Worm (Caenorhabditis elegans) whole organism, L4 larva: Measurements from ENCODE around the gene W10G11.3.

Experiments
- F26F4.8 ChIP-seq: fragments of 200-800 bp; sonication (Bioruptor generic); conservative IDR thresholded peaks from 2 replicates; pipeline ENCODE4 v1.3.6; 2022; ENCODE audit warnings: missing genetic modification characterization, missing compliant biosample characterization
- F44E2.7 ChIP-seq: fragments of 200-800 bp; sonication (Bioruptor generic); IDR thresholded peaks from 2 replicates; pipeline ENCODE4 v2.1.2; 2022; ENCODE audit warnings: missing genetic modification characterization, missing compliant biosample characterization
- R02D3.7 ChIP-seq: fragments of 150-350 bp; sonication (generic microtip); optimal IDR thresholded peaks from 3 replicates; lab custom pipeline; 2014; ENCODE audit warnings: missing biosample characterization, missing genetic modification characterization
- Y105C5A.15 ChIP-seq: fragments of 200-800 bp; sonication (Bioruptor generic); IDR thresholded peaks from 2 replicates; pipeline ENCODE4 v1.3.6; 2022; ENCODE audit warnings: missing genetic modification characterization, missing compliant biosample characterization
- Y48G9A.11 ChIP-seq: fragments of 200-800 bp; sonication (Bioruptor generic); IDR thresholded peaks from 2 replicates; pipeline ENCODE4 v1.3.6; 2022; ENCODE audit warnings: missing genetic modification reagents, missing genetic modification characterization, missing compliant biosample characterization
- Y5F2A.4 ChIP-seq: fragments of 200-800 bp; sonication (Bioruptor generic); optimal IDR thresholded peaks from 2 replicates; lab custom pipeline; 2018; ENCODE audit warnings: mild to moderate bottlenecking, missing genetic modification characterization, missing compliant biosample characterization
- Y75B8A.6 ChIP-seq: fragments of 200-800 bp; sonication (Bioruptor generic); IDR thresholded peaks from 2 replicates; pipeline ENCODE4 v1.3.6; 2022; ENCODE audit warnings: missing genetic modification reagents, missing genetic modification characterization, missing compliant biosample characterization
- ZK546.5 ChIP-seq, 2 experiments: sonication (generic microtip); optimal IDR thresholded peaks; 2 replicates each; lab custom pipeline; 2017; ENCODE audit warnings: missing biosample characterization in 2 of 2, missing genetic modification characterization in 2 of 2
- attf-4 ChIP-seq: sonication (generic microtip); optimal IDR thresholded peaks from 3 replicates; lab custom pipeline; 2017; ENCODE audit warnings: missing biosample characterization, missing genetic modification characterization
- ceh-20 ChIP-seq: fragments of 200-800 bp; sonication (Bioruptor generic); IDR thresholded peaks from 2 replicates; pipeline ENCODE4 v1.3.6; 2022; ENCODE audit warnings: missing genetic modification reagents, missing genetic modification characterization, missing compliant biosample characterization
- ceh-32 ChIP-seq: sonication (generic microtip); optimal IDR thresholded peaks from 2 replicates; lab custom pipeline; 2016; ENCODE audit warnings: mild to moderate bottlenecking, missing genetic modification characterization, missing compliant biosample characterization; ENCODE audit not compliant: poor library complexity
- ceh-44 ChIP-seq: fragments of 200-800 bp; sonication (Bioruptor generic); IDR thresholded peaks from 2 replicates; pipeline ENCODE4 v1.3.6; 2022; ENCODE audit warnings: missing genetic modification reagents, missing genetic modification characterization, missing compliant biosample characterization
- cey-2 ChIP-seq: sonication (generic microtip); optimal IDR thresholded peaks from 3 replicates; lab custom pipeline; 2017; ENCODE audit warnings: missing genetic modification characterization, mild to moderate bottlenecking, missing compliant biosample characterization, antibody characterized with exemption, borderline replicate concordance; ENCODE audit not compliant: insufficient read depth
- daf-19 ChIP-seq: fragments of 200-800 bp; sonication (Bioruptor generic); conservative IDR thresholded peaks from 2 replicates; pipeline ENCODE4 v1.3.6; 2022; ENCODE audit warnings: missing genetic modification characterization, missing compliant biosample characterization
- daf-8 ChIP-seq: fragments of 200-800 bp; sonication (Bioruptor generic); IDR thresholded peaks from 2 replicates; pipeline ENCODE4 v1.3.6; 2022; ENCODE audit warnings: missing genetic modification characterization, missing compliant biosample characterization
- dmd-6 ChIP-seq: fragments of 200-800 bp; sonication (Bioruptor generic); IDR thresholded peaks from 2 replicates; pipeline ENCODE4 v1.3.6; 2022; ENCODE audit warnings: missing genetic modification reagents, missing genetic modification characterization, missing compliant biosample characterization
- dve-1 ChIP-seq: sonication (generic microtip); optimal IDR thresholded peaks from 2 replicates; lab custom pipeline; 2017; ENCODE audit warnings: antibody characterized with exemption, mild to moderate bottlenecking, missing genetic modification characterization, missing compliant biosample characterization; ENCODE audit not compliant: insufficient read depth
- egl-27 ChIP-seq: sonication (generic microtip); optimal IDR thresholded peaks from 3 replicates; lab custom pipeline; 2017; ENCODE audit warnings: missing biosample characterization, missing genetic modification reagents, missing genetic modification characterization
- fkh-10 ChIP-seq: fragments of 150-350 bp; optimal IDR thresholded peaks from 2 replicates; lab custom pipeline; 2014; ENCODE audit warnings: missing biosample characterization, missing genetic modification reagents, missing genetic modification characterization
- hlh-11 ChIP-seq: fragments of 200-800 bp; sonication (Bioruptor generic); optimal IDR thresholded peaks from 2 replicates; lab custom pipeline; 2018; ENCODE audit warnings: mild to moderate bottlenecking, missing genetic modification characterization, missing compliant biosample characterization
- hlh-30 ChIP-seq: sonication (generic microtip); optimal IDR thresholded peaks from 2 replicates; lab custom pipeline; 2017; ENCODE audit warnings: antibody characterized with exemption, mild to moderate bottlenecking, missing genetic modification characterization, missing compliant biosample characterization; ENCODE audit not compliant: insufficient read depth
- lim-7 ChIP-seq: fragments of 200-800 bp; sonication (Bioruptor generic); IDR thresholded peaks from 2 replicates; pipeline ENCODE4 v1.3.6; 2022; ENCODE audit warnings: missing genetic modification characterization, missing compliant biosample characterization
- lin-29 ChIP-seq: fragments of 200-800 bp; sonication (Bioruptor generic); IDR thresholded peaks from 2 replicates; pipeline ENCODE4 v1.3.6; 2022; ENCODE audit warnings: missing genetic modification reagents, missing genetic modification characterization, missing compliant biosample characterization
- lin-39 ChIP-seq: fragments of 150-350 bp; optimal IDR thresholded peaks from 2 replicates; lab custom pipeline; 2014; ENCODE audit warnings: missing biosample characterization, missing genetic modification reagents, missing genetic modification characterization
- lir-3 ChIP-seq: sonication (generic microtip); optimal IDR thresholded peaks from 2 replicates; lab custom pipeline; 2016; ENCODE audit warnings: mild to moderate bottlenecking, missing genetic modification characterization, missing compliant biosample characterization
- madf-9 ChIP-seq: fragments of 200-800 bp; sonication (Bioruptor generic); conservative IDR thresholded peaks from 2 replicates; pipeline ENCODE4 v1.3.6; 2022; ENCODE audit warnings: missing genetic modification reagents, missing genetic modification characterization, missing compliant biosample characterization
- mdt-29 ChIP-seq: fragments of 200-800 bp; sonication (Bioruptor generic); IDR thresholded peaks from 2 replicates; pipeline ENCODE4 v1.3.6; 2022; ENCODE audit warnings: missing genetic modification reagents, missing genetic modification characterization, missing compliant biosample characterization
- mep-1 ChIP-seq: fragments of 150-350 bp; sonication (generic microtip); optimal IDR thresholded peaks from 3 replicates; lab custom pipeline; 2014; ENCODE audit warnings: missing biosample characterization, missing genetic modification characterization
- nhr-10 ChIP-seq: fragments of 150-350 bp; optimal IDR thresholded peaks from 2 replicates; lab custom pipeline; 2014; ENCODE audit warnings: missing biosample characterization, missing genetic modification characterization
- nhr-102 ChIP-seq: sonication (generic microtip); optimal IDR thresholded peaks from 2 replicates; lab custom pipeline; 2016; ENCODE audit warnings: mild to moderate bottlenecking, missing genetic modification characterization, moderate library complexity, missing compliant biosample characterization
- nhr-111 ChIP-seq: fragments of 200-800 bp; sonication (Bioruptor generic); optimal IDR thresholded peaks from 2 replicates; lab custom pipeline; 2018; ENCODE audit warnings: mild to moderate bottlenecking, missing genetic modification characterization, missing compliant biosample characterization
- nhr-25 ChIP-seq: sonication (generic microtip); optimal IDR thresholded peaks from 2 replicates; lab custom pipeline; 2017; ENCODE audit warnings: missing genetic modification characterization, mild to moderate bottlenecking, missing compliant biosample characterization, antibody characterized with exemption, moderate library complexity, borderline replicate concordance; ENCODE audit not compliant: insufficient read depth
- nhr-28 ChIP-seq: fragments of 150-350 bp; optimal IDR thresholded peaks from 2 replicates; lab custom pipeline; 2014; ENCODE audit warnings: missing biosample characterization, missing genetic modification characterization
- nhr-42 ChIP-seq: fragments of 200-800 bp; sonication (Bioruptor generic); IDR thresholded peaks from 2 replicates; pipeline ENCODE4 v1.3.6; 2022; ENCODE audit warnings: missing genetic modification characterization, missing compliant biosample characterization
- nhr-48 ChIP-seq: sonication (generic microtip); optimal IDR thresholded peaks from 2 replicates; lab custom pipeline; 2016; ENCODE audit warnings: mild to moderate bottlenecking, missing genetic modification characterization, missing compliant biosample characterization
- sdz-12 ChIP-seq: fragments of 200-800 bp; sonication (Bioruptor generic); optimal IDR thresholded peaks from 2 replicates; lab custom pipeline; 2018; ENCODE audit warnings: mild to moderate bottlenecking, missing genetic modification characterization, missing compliant biosample characterization
- set-16 ChIP-seq: fragments of 200-800 bp; sonication (Bioruptor generic); IDR thresholded peaks from 2 replicates; pipeline ENCODE4 v1.3.6; 2022; ENCODE audit warnings: missing genetic modification reagents, missing genetic modification characterization, missing compliant biosample characterization
- skn-1 ChIP-seq: fragments of 150-350 bp; optimal IDR thresholded peaks from 2 replicates; lab custom pipeline; 2014; ENCODE audit warnings: missing biosample characterization, missing genetic modification characterization
- snpc-1.2 ChIP-seq: fragments of 200-800 bp; sonication (Bioruptor generic); IDR thresholded peaks from 2 replicates; pipeline ENCODE4 v1.3.6; 2022; ENCODE audit warnings: missing genetic modification reagents, missing genetic modification characterization, missing compliant biosample characterization
- snpc-4 ChIP-seq: fragments of 150-350 bp; optimal IDR thresholded peaks from 2 replicates; lab custom pipeline; 2014; ENCODE audit warnings: missing biosample characterization, missing genetic modification characterization
- spr-1 ChIP-seq: sonication (generic microtip); optimal IDR thresholded peaks from 2 replicates; lab custom pipeline; 2016; ENCODE audit warnings: mild to moderate bottlenecking, missing genetic modification characterization, missing compliant biosample characterization
- unc-39 ChIP-seq: sonication (generic microtip); optimal IDR thresholded peaks from 2 replicates; lab custom pipeline; 2017; ENCODE audit warnings: missing biosample characterization, missing genetic modification characterization
- vab-7 ChIP-seq: fragments of 200-800 bp; sonication (Bioruptor generic); IDR thresholded peaks from 2 replicates; pipeline ENCODE4 v1.3.6; 2022; ENCODE audit warnings: missing genetic modification reagents, missing genetic modification characterization, missing compliant biosample characterization
- zag-1 ChIP-seq: fragments of 150-350 bp; optimal IDR thresholded peaks from 2 replicates; lab custom pipeline; 2014; ENCODE audit warnings: missing biosample characterization, missing genetic modification characterization
- zfp-2 ChIP-seq: sonication (generic microtip); optimal IDR thresholded peaks from 2 replicates; lab custom pipeline; 2016; ENCODE audit warnings: mild to moderate bottlenecking, missing genetic modification characterization, missing compliant biosample characterization
- zfp-3 ChIP-seq: fragments of 200-800 bp; sonication (Bioruptor generic); conservative IDR thresholded peaks from 2 replicates; pipeline ENCODE4 v1.3.6; 2022; ENCODE audit warnings: missing genetic modification reagents, missing genetic modification characterization, missing compliant biosample characterization
- zip-11 ChIP-seq: fragments of 200-800 bp; sonication (Bioruptor generic); IDR thresholded peaks from 2 replicates; pipeline ENCODE4 v1.3.6; 2022; ENCODE audit warnings: missing genetic modification characterization, missing compliant biosample characterization
- zip-2 ChIP-seq: fragments of 150-350 bp; optimal IDR thresholded peaks from 2 replicates; lab custom pipeline; 2014; ENCODE audit warnings: missing biosample characterization, missing genetic modification characterization

Gene W10G11.3

DNA sequence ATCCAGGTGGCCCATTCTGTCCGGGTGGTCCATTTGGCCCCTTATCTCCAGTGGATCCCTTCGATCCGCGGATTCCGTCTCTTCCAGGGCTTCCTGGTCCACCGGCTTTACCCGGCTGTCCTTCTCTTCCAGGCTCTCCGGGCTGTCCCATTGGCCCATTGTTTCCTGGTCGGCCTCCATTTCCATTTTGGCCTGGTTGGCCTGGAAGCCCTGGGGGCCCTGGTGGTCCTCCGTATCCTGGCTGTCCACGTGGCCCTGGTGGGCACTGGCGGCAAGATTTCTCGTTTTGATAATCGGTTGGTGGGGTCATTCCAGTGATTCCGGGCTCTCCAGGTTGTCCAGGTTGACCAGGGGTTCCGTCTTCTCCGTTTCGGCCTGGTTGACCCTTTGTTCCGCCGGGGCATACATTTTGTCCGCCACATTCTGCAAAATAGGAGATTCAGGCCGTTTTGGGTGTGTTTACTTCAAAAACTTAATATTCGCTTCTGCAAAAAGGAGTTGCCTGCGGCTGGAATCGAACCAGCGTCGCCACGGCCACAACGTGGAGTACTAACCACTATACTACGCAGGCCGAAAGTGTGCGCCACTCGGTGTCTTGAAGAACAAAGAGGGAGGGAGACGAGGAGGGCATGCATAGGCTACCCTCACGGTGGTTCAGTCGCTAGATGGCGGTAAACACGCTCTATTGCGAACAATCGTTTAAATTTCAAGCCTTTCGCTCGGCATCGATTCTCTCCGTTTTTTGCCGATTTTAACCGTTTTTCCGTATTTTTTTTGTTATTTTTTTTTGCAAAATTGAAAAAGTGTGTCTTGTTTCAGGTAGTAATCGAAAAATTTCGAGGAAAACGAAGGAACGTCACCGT, 41.1 kb downstream of the W10G11.3 start, which contains the start of gene W09G10.9 (continued):
- TF ChIP-seq F44E2.7 (GFP tag; lab: Robert Waterston, UW) (0 out of 2 replicates have a peak, but pooled peaks have one; percentile 37), Y5F2A.4 (GFP tag; lab: Kevin White, UChicago) (no peak), nhr-111 (GFP tag; lab: Kevin White, UChicago) (peak; percentile 36), dmd-6 (peak; percentile 82), lim-7 (GFP tag; lab: Robert Waterston, UW) (peak; percentile 86), ZK546.5 (tag; optimal IDR thresholded peaks at IDR 0.05; lab: Kevin White, UChicago) (no peak), daf-19 (peak; percentile 84), attf-4 (tag; lab: Kevin White, UChicago) (no peak), ceh-44 (GFP tag; lab: Robert Waterston, UW) (peak; percentile 81), unc-39 (tag; lab: Kevin White, UChicago) (no peak), nhr-48 (tag; lab: Kevin White, UChicago) (no peak), fkh-10 (GFP tag; lab: Kevin White, UChicago) (no peak), zfp-3 (GFP tag; lab: Robert Waterston, UW) (no peak), daf-8 (GFP tag; lab: Robert Waterston, UW) (0 out of 2 replicates have a peak, but pooled peaks have one; percentile 47), nhr-42 (GFP tag; lab: Robert Waterston, UW) (peak; percentile 79), hlh-30 (tag; lab: Kevin White, UChicago) (peak; percentile 22), Y48G9A.11 (GFP tag; lab: Robert Waterston, UW) (peak; percentile 84), zip-11 (0 out of 2 replicates have a peak, but pooled peaks have one; percentile 51), ceh-32 (no peak), snpc-4 (tag; lab: Kevin White, UChicago) (no peak), F26F4.8 (GFP tag; lab: Robert Waterston, UW) (0 out of 2 replicates have a peak, but pooled peaks have one; percentile 23), nhr-28 (tag; lab: Kevin White, UChicago) (peak; percentile 27), lin-29 (GFP tag; lab: Robert Waterston, UW) (no peak; the same call in 1 of the 2 replicates), lir-3 (no peak), spr-1 (peak; percentile 20), dve-1 (tag; lab: Kevin White, UChicago) (peak; percentile 25), vab-7 (GFP tag; lab: Robert Waterston, UW) (peak; percentile 75), cey-2 (no peak), zag-1 (tag; lab: Kevin White, UChicago) (no peak), madf-9 (GFP tag; lab: Robert Waterston, UW) (peak; percentile 90), set-16 (GFP tag; lab: Robert Waterston, UW) (peak; percentile 92), nhr-25 (tag; lab: Kevin White, UChicago) (no peak), egl-27 (tag; lab: Kevin White, UChicago) (no peak), R02D3.7 (tag; lab: Kevin White, UChicago) (no peak), Y105C5A.15 (GFP tag; lab: Robert Waterston, UW) (no peak), nhr-102 (peak; percentile 46), snpc-1.2 (GFP tag; lab: Robert Waterston, UW) (0 out of 2 replicates have a peak, but pooled peaks have one; percentile 22), sdz-12 (GFP tag; lab: Kevin White, UChicago) (peak; percentile 14), Y75B8A.6 (GFP tag; lab: Robert Waterston, UW) (0 out of 2 replicates have a peak, but pooled peaks have one; percentile 48), nhr-10 (no peak), lin-39 (tag; lab: Kevin White, UChicago) (no peak), ceh-20 (GFP tag; lab: Robert Waterston, UW) (0 out of 2 replicates have a peak, but pooled peaks have one; percentile 74), hlh-11 (tag; lab: Kevin White, UChicago) (peak; percentile 44), mep-1 (tag; lab: Kevin White, UChicago) (peak; percentile 71), zip-2 (tag; lab: Kevin White, UChicago) (no peak), zfp-2 (tag; lab: Kevin White, UChicago) (peak; percentile 14), skn-1 (tag; lab: Kevin White, UChicago) (no peak), mdt-29 (GFP tag; lab: Robert Waterston, UW) (peak; percentile 69)
